Worm (Caenorhabditis elegans) whole organism, L1 larva: ENCODE data around the gene K05B2.4.
A peak's percentile ranks its signal among the peaks of the same experiment; 100 is the strongest.

Experiments
- efl-1 ChIP-seq, 4 experiments: fragments of 150-350 bp; optimal IDR thresholded peaks in 3 of 4; peaks in 1 of 4; 1 replicate in 1 of 4; 2 replicates in 3 of 4; lab custom pipeline; 2014; ENCODE audit warnings: missing biosample characterization in 2 of 4, missing genetic modification characterization in 2 of 4, missing genetic modification reagents in 2 of 4
- fkh-10 ChIP-seq: sonication (generic microtip); optimal IDR thresholded peaks from 2 replicates; lab custom pipeline; 2017; ENCODE audit warnings: missing biosample characterization, missing genetic modification reagents, missing genetic modification characterization
- lin-13 ChIP-seq: fragments of 150-350 bp; optimal IDR thresholded peaks from 2 replicates; lab custom pipeline; 2014; ENCODE audit warnings: missing biosample characterization, missing genetic modification reagents, missing genetic modification characterization
- lin-15B ChIP-seq: fragments of 150-350 bp; sonication (generic microtip); optimal IDR thresholded peaks from 3 replicates; lab custom pipeline; 2014; ENCODE audit warnings: missing biosample characterization, missing genetic modification characterization
- lir-3 ChIP-seq: sonication (generic microtip); optimal IDR thresholded peaks from 2 replicates; lab custom pipeline; 2016; ENCODE audit warnings: mild to moderate bottlenecking, missing genetic modification characterization, moderate library complexity, missing compliant biosample characterization; ENCODE audit not compliant: poor library complexity
- nhr-237 ChIP-seq: fragments of 150-350 bp; optimal IDR thresholded peaks from 2 replicates; lab custom pipeline; 2014; ENCODE audit warnings: missing biosample characterization, missing genetic modification characterization
- nhr-77 ChIP-seq: fragments of 150-350 bp; optimal IDR thresholded peaks from 2 replicates; lab custom pipeline; 2014; ENCODE audit warnings: missing biosample characterization, missing genetic modification characterization
- pqm-1 ChIP-seq: sonication (generic microtip); optimal IDR thresholded peaks from 3 replicates; lab custom pipeline; 2017; ENCODE audit warnings: missing biosample characterization, missing genetic modification characterization
- snu-23 ChIP-seq: sonication (generic microtip); optimal IDR thresholded peaks from 2 replicates; lab custom pipeline; 2016; ENCODE audit warnings: missing genetic modification characterization, missing compliant biosample characterization
- tbx-2 ChIP-seq: sonication (generic microtip); optimal IDR thresholded peaks from 2 replicates; lab custom pipeline; 2016; ENCODE audit warnings: missing genetic modification characterization, missing compliant biosample characterization

DNA sequence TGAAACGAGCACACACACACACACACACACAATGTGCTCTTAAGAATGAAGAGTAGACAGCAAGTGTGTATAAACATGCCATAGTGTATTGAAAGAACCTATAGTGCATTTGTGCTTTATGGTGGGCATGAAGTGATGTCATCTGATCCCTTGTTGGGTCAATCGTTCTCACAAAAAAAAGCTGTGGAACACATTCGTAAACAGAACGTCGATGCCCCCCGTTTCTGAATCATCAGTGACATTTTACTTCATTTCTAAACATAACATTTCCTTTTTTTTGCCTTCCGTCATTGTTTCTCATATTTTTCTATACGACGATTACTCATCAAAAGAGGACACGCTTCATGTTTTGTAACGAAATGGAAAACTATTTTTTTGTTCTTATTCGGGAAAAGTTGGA is 38.2 kb upstream of the K05B2.4 start:
- TF ChIP-seq lin-13 = no peak
- TF ChIP-seq nhr-237 (tag; lab: Kevin White, UChicago) = no peak
- no peak for TF ChIP-seq nhr-77 (tag; lab: Kevin White, UChicago)
- no peak for TF ChIP-seq tbx-2 (tag; lab: Kevin White, UChicago)
- no peak for TF ChIP-seq snu-23
- no peak for TF ChIP-seq lir-3 (tag; lab: Kevin White, UChicago)
- no peak for TF ChIP-seq pqm-1 (tag; lab: Kevin White, UChicago)
- TF ChIP-seq fkh-10 = no peak
- TF ChIP-seq efl-1 (optimal IDR thresholded peaks at IDR 0.05; lab: Kevin White, UChicago) = no peak
- TF ChIP-seq efl-1 (GFP tag; optimal IDR thresholded peaks at IDR 0.05 in 1 of 2; lab: Kevin White, UChicago) = peak in 1 of 2 experiments; percentile 75
- TF ChIP-seq lin-15B (tag; lab: Kevin White, UChicago) = no peak
